Fruit fly (Drosophila melanogaster): ENCODE data around the gene yata.

yata gene

dm6 chr3R:29736678-29737093, 12.3 kb upstream of the yata start, which contains the start of the genes CG7601 and CIA30 (continued):
- TF ChIP-seq CG3281 (GFP tag; optimal IDR thresholded peaks at IDR 0.05), result peak; percentile 97
- TF ChIP-seq inv (GFP tag; IDR thresholded peaks at IDR 0.05; ENCODE audit: partially characterized antibody), result no peak
- peak; percentile 100 for TF ChIP-seq Abd-B (GFP tag; optimal IDR thresholded peaks at IDR 0.05)
- peak; percentile 100 for TF ChIP-seq Gsc (GFP tag; IDR thresholded peaks at IDR 0.05)
- peak; percentile 98 for TF ChIP-seq HHEX (GFP tag; optimal IDR thresholded peaks at IDR 0.05)
- TF ChIP-seq so (GFP tag; IDR thresholded peaks at IDR 0.05), result peak; percentile 100
- peak; percentile 100 for TF ChIP-seq Nf-YA (GFP tag; IDR thresholded peaks at IDR 0.05)
- TF ChIP-seq cas (GFP tag; IDR thresholded peaks at IDR 0.05), result peak; percentile 100
- TF ChIP-seq CG7987 (GFP tag; optimal IDR thresholded peaks at IDR 0.05), result peak; percentile 95
- peak; percentile 99 for TF ChIP-seq gro (GFP tag; optimal IDR thresholded peaks at IDR 0.05)
- TF ChIP-seq CG4617 (GFP tag; optimal IDR thresholded peaks at IDR 0.05; ENCODE audit: borderline replicate concordance), result peak; percentile 97
- TF ChIP-seq scrt (GFP tag; optimal IDR thresholded peaks at IDR 0.05), result peak; percentile 94
- peak; percentile 93 for TF ChIP-seq CG6683 (GFP tag; optimal IDR thresholded peaks at IDR 0.05)
- peak; percentile 96 for TF ChIP-seq CG13775 (GFP tag; optimal IDR thresholded peaks at IDR 0.05)
- peak; percentile 99 for TF ChIP-seq mirr (GFP tag; optimal IDR thresholded peaks at IDR 0.05)
- TF ChIP-seq ftz-f1 (GFP tag; optimal IDR thresholded peaks at IDR 0.05), result peak; percentile 78
- TF ChIP-seq CG17361 (GFP tag; IDR thresholded peaks at IDR 0.05), result peak; percentile 96
- TF ChIP-seq GATAe (GFP tag; conservative IDR thresholded peaks at IDR 0.05), result peak; percentile 100
- TF ChIP-seq stc (GFP tag; IDR thresholded peaks at IDR 0.05), result peak; percentile 100
- peak; percentile 96 for TF ChIP-seq CG10565 (GFP tag; optimal IDR thresholded peaks at IDR 0.05)
- TF ChIP-seq dan (GFP tag; IDR thresholded peaks at IDR 0.05), result peak; percentile 100
- TF ChIP-seq Meics (GFP tag; optimal IDR thresholded peaks at IDR 0.05), result peak; percentile 98
- TF ChIP-seq ash1 (GFP tag; optimal IDR thresholded peaks at IDR 0.05), result peak; percentile 94
- peak; percentile 65 for TF ChIP-seq CG13287 (GFP tag; IDR thresholded peaks at IDR 0.05; ENCODE audit: partially characterized antibody)
- TF ChIP-seq jing (GFP tag; optimal IDR thresholded peaks at IDR 0.05), result peak; percentile 91
- TF ChIP-seq Scr (GFP tag; IDR thresholded peaks at IDR 0.05; ENCODE audit: partially characterized antibody), result peak; percentile 29; the same call in 1 of the 2 replicates
- peak; percentile 7 to 41 for TF ChIP-seq tll (GFP tag; optimal IDR thresholded peaks at IDR 0.05)
- TF ChIP-seq CG16815 (GFP tag; optimal IDR thresholded peaks at IDR 0.05), result peak; percentile 97

- TF ChIP-seq CG10209 (GFP tag; optimal IDR thresholded peaks at IDR 0.05) (peak; percentile 45), Meics (GFP tag; optimal IDR thresholded peaks at IDR 0.05) (peak; percentile 73), CG13296 (GFP tag; optimal IDR thresholded peaks at IDR 0.05) (peak; percentile 50), Pdp1 (GFP tag; optimal IDR thresholded peaks at IDR 0.05) (peak; percentile 17 to 32), Hr39 (optimal IDR thresholded peaks at IDR 0.05) (no peak), lab (GFP tag; optimal IDR thresholded peaks at IDR 0.05) (peak; percentile 77), Med (GFP tag) (peak; percentile 44), scrt (GFP tag; optimal IDR thresholded peaks at IDR 0.05) (peak; percentile 26), CrebB (tag; optimal IDR thresholded peaks at IDR 0.05) (peak; percentile 5), danr (GFP tag; IDR thresholded peaks at IDR 0.05) (no peak), unpg (GFP tag; optimal IDR thresholded peaks at IDR 0.05) (peak; percentile 80), tup (GFP tag; optimal IDR thresholded peaks at IDR 0.05) (no peak), trem (tag; optimal IDR thresholded peaks at IDR 0.05) (peak; percentile 42), CG17359 (tag; optimal IDR thresholded peaks at IDR 0.05) (peak; percentile 73), caup (GFP tag; optimal IDR thresholded peaks at IDR 0.05; ENCODE audit: severe bottlenecking) (peak; percentile 48), CG14710 (tag; optimal IDR thresholded peaks at IDR 0.05) (peak; percentile 32), gsb (GFP tag; IDR thresholded peaks at IDR 0.05) (no peak), CoRest (tag; optimal IDR thresholded peaks at IDR 0.05) (peak; percentile 45), CG9817 (tag; optimal IDR thresholded peaks at IDR 0.05) (peak; percentile 46), CG15601 (tag; optimal IDR thresholded peaks at IDR 0.05) (peak; percentile 42), HLHmδ (GFP tag; optimal IDR thresholded peaks at IDR 0.05) (no peak), ewg (GFP tag; optimal IDR thresholded peaks at IDR 0.05) (peak; percentile 22), corto (GFP tag; optimal IDR thresholded peaks at IDR 0.05) (peak; percentile 57)
Observed at dm6 chr3R:29737891-29738290, 11.1 kb upstream of the yata start, which contains the start of gene Gnpnat. Gnpnat (plus strand) TSS chr3R:29738275.

All from whole organism, embryonic.